Fruit fly (Drosophila melanogaster) whole organism, adult: Measurements from ENCODE around the gene CG10345.

Experiments
- CG12768 ChIP-seq: fragments of 200-800 bp; sonication (Bioruptor generic); optimal IDR thresholded peaks from 2 replicates; lab custom pipeline; 2017; ENCODE audit warnings: missing biosample characterization, missing genetic modification characterization, mild to moderate bottlenecking, moderate library complexity, missing genetic modification reagents
- CG1620 ChIP-seq: fragments of 200-800 bp; sonication (Bioruptor generic); optimal IDR thresholded peaks from 2 replicates; lab custom pipeline; 2016; ENCODE audit warnings: missing biosample characterization, missing genetic modification characterization
- CG7045 ChIP-seq: fragments of 200-800 bp; sonication (Bioruptor generic); optimal IDR thresholded peaks from 2 replicates; lab custom pipeline; 2017; ENCODE audit warnings: missing biosample characterization, mild to moderate bottlenecking, missing genetic modification characterization
- Crg-1 ChIP-seq: fragments of 200-800 bp; sonication (Bioruptor generic); optimal IDR thresholded peaks from 2 replicates; lab custom pipeline; 2016; ENCODE audit warnings: missing biosample characterization, missing genetic modification characterization
- Mnt ChIP-seq: fragments of 200-800 bp; sonication (Bioruptor generic); optimal IDR thresholded peaks from 2 replicates; lab custom pipeline; 2016; ENCODE audit warnings: missing biosample characterization, mild to moderate bottlenecking, missing genetic modification characterization
- cic ChIP-seq: fragments of 200-800 bp; sonication (Bioruptor generic); optimal IDR thresholded peaks from 2 replicates; lab custom pipeline; 2017; ENCODE audit warnings: missing biosample characterization, mild to moderate bottlenecking, missing genetic modification characterization, moderate library complexity
- cnc ChIP-seq, 2 experiments: fragments of >200 bp; optimal IDR thresholded peaks; 2 replicates each; lab custom pipeline; 2017
- kay ChIP-seq: fragments of 200-800 bp; sonication (Bioruptor generic); peaks from one replicate; lab custom pipeline; 2016; ENCODE audit warnings: missing biosample characterization, missing genetic modification characterization, borderline replicate concordance
- ovo ChIP-seq: fragments of 200-800 bp; sonication (Bioruptor generic); optimal IDR thresholded peaks from 2 replicates; lab custom pipeline; 2016; ENCODE audit warnings: missing biosample characterization, missing genetic modification characterization

DNA sequence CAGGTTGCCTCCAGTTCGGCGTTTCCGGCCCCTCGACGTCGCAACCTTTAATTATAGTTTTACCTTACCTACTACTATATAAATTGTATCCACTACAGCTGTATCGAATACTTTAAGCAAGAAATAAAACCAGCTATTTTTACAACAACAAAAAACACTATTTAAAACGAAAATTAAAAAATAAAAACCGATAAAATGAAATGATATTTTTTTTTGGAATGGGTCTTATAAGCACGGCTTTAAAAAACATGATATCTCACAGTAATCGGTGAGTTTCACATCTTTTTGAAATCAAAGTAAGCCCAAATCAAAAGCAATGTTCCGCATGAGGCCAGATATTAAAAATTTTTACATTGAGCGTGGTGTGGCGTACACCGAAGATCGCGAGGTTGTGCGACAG is 33.4 kb downstream of the CG10345 start, which contains the start of gene CG14891:
- TF ChIP-seq CG12768 (GFP tag; lab: Kevin White, UChicago), result no peak
- TF ChIP-seq CG1620, result no peak
- TF ChIP-seq cic (GFP tag; lab: Kevin White, UChicago), result no peak
- TF ChIP-seq Crg-1 (GFP tag; lab: Kevin White, UChicago), result no peak
- no peak for TF ChIP-seq cnc (optimal IDR thresholded peaks at IDR 0.05; lab: Kevin White, UChicago)
- TF ChIP-seq ovo (GFP tag; lab: Kevin White, UChicago), result no peak
- no peak for TF ChIP-seq kay (GFP tag; lab: Kevin White, UChicago)
- TF ChIP-seq CG7045, result no peak
- no peak for TF ChIP-seq Mnt (GFP tag; lab: Kevin White, UChicago)
